Worm (Caenorhabditis elegans): ENCODE data around the gene ocr-3.

ce11 chrX:15125138-15125537 is 43.4 kb upstream of the ocr-3 start:
- TF ChIP-seq tra-4 (tag; optimal IDR thresholded peaks at IDR 0.05) (no peak), ceh-36 (tag; optimal IDR thresholded peaks at IDR 0.05) (no peak), ama-1 (optimal IDR thresholded peaks at IDR 0.05) (no peak), hnd-1 (tag; optimal IDR thresholded peaks at IDR 0.05) (no peak), aly-1 (tag; optimal IDR thresholded peaks at IDR 0.05) (no peak), tbx-37 (GFP tag; conservative IDR thresholded peaks at IDR 0.05) (no peak), sea-1 (GFP tag; conservative IDR thresholded peaks at IDR 0.05) (no peak), ceh-13 (GFP tag; optimal IDR thresholded peaks at IDR 0.05) (no peak), flt-1 (GFP tag; IDR thresholded peaks at IDR 0.05) (no peak), F13C5.2 (tag; optimal IDR thresholded peaks at IDR 0.05) (no peak), hmg-4 (GFP tag; optimal IDR thresholded peaks at IDR 0.05) (no peak)

Measured in whole organism, early embryonic.